Fruit fly (Drosophila melanogaster): Measurements from ENCODE around the gene CG33645.

DNA sequence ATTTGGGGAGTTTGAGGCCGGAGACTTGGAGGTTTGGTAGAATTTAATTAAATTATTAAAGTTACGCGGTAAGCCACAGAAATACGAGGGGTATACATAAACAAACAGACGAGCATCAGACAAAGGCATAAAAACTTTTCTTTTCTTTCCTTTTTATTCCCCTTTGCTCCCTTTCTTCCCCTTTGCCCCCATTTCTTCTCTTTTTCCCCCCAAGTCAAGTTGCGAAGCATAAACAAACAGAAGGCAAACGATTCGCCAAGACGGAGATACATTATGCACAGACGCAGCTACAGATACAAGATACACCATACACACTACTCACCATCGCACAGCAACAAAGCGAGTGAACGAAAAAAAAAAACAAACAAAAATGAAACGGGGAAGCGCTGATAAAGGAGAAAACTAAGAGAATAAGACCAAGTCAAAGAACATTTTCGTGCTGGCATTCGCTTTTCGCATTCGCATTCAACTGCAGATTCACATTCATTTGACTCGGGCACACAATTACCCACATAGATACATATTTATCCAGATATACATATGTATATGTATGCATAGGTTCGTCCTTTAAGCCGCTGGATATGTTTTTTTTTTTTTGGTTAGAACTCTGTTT is 22.0 kb downstream of the CG33645 start:
- TF ChIP-seq CG5180 (GFP tag; optimal IDR thresholded peaks at IDR 0.05) (no peak), Poxn (GFP tag; IDR thresholded peaks at IDR 0.05) (no peak), Ssrp (tag; optimal IDR thresholded peaks at IDR 0.05) (no peak), Nf-YA (GFP tag; IDR thresholded peaks at IDR 0.05) (no peak), E2f1 (GFP tag; IDR thresholded peaks at IDR 0.05) (no peak), CG10274 (GFP tag; optimal IDR thresholded peaks at IDR 0.05) (no peak), ttk (GFP tag; IDR thresholded peaks at IDR 0.05) (no peak), MTF-1 (GFP tag; optimal IDR thresholded peaks at IDR 0.05; ENCODE audit: borderline replicate concordance) (no peak), NFAT (GFP tag; IDR thresholded peaks at IDR 0.05) (no peak), D (optimal IDR thresholded peaks at IDR 0.05) (no peak), D (GFP tag; optimal IDR thresholded peaks at IDR 0.05) (no peak), CG6854 (GFP tag; optimal IDR thresholded peaks at IDR 0.05) (no peak), zen2 (GFP tag; IDR thresholded peaks at IDR 0.05; ENCODE audit: partially characterized antibody) (no peak)
